Worm (Caenorhabditis elegans) whole organism, L4 larva: ENCODE data around the gene K02C4.5.

Source experiments
- D1046.2 ChIP-seq: fragments of 200-800 bp; sonication (Bioruptor generic); IDR thresholded peaks from 2 replicates; pipeline ENCODE4 v1.3.6; 2022; ENCODE audit warnings: missing genetic modification characterization, missing compliant biosample characterization
- F26F4.8 ChIP-seq: fragments of 200-800 bp; sonication (Bioruptor generic); conservative IDR thresholded peaks from 2 replicates; pipeline ENCODE4 v1.3.6; 2022; ENCODE audit warnings: missing genetic modification characterization, missing compliant biosample characterization
- F44E2.7 ChIP-seq: fragments of 200-800 bp; sonication (Bioruptor generic); IDR thresholded peaks from 2 replicates; pipeline ENCODE4 v2.1.2; 2022; ENCODE audit warnings: missing genetic modification characterization, missing compliant biosample characterization
- T26A8.4 ChIP-seq: fragments of 200-800 bp; sonication (Bioruptor generic); IDR thresholded peaks from 2 replicates; pipeline ENCODE4 v1.3.6; 2022; ENCODE audit warnings: missing genetic modification characterization, missing compliant biosample characterization
- Y105C5A.15 ChIP-seq: fragments of 200-800 bp; sonication (Bioruptor generic); IDR thresholded peaks from 2 replicates; pipeline ENCODE4 v1.3.6; 2022; ENCODE audit warnings: missing genetic modification characterization, missing compliant biosample characterization
- Y48G9A.11 ChIP-seq: fragments of 200-800 bp; sonication (Bioruptor generic); IDR thresholded peaks from 2 replicates; pipeline ENCODE4 v1.3.6; 2022; ENCODE audit warnings: missing genetic modification reagents, missing genetic modification characterization, missing compliant biosample characterization
- aha-1 ChIP-seq: fragments of 150-350 bp; peaks from one replicate; lab custom pipeline; 2014; ENCODE audit warnings: missing biosample characterization, missing genetic modification characterization
- aly-2 ChIP-seq: sonication (generic microtip); optimal IDR thresholded peaks from 2 replicates; lab custom pipeline; 2018; ENCODE audit warnings: missing biosample characterization, missing genetic modification characterization
- ama-1 ChIP-seq: fragments of 150-350 bp; optimal IDR thresholded peaks from 2 replicates; lab custom pipeline; 2014; ENCODE audit warnings: inconsistent platforms, mixed read lengths
- arid-1 ChIP-seq: fragments of 200-800 bp; sonication (Bioruptor generic); conservative IDR thresholded peaks from 2 replicates; pipeline ENCODE4 v1.3.6; 2022; ENCODE audit warnings: missing genetic modification reagents, missing genetic modification characterization, missing compliant biosample characterization
- ceh-20 ChIP-seq: fragments of 200-800 bp; sonication (Bioruptor generic); IDR thresholded peaks from 2 replicates; pipeline ENCODE4 v1.3.6; 2022; ENCODE audit warnings: missing genetic modification reagents, missing genetic modification characterization, missing compliant biosample characterization
- ceh-28 ChIP-seq: fragments of 150-350 bp; optimal IDR thresholded peaks from 2 replicates; lab custom pipeline; 2014; ENCODE audit warnings: missing biosample characterization, missing genetic modification reagents, missing genetic modification characterization
- ceh-32 ChIP-seq: sonication (generic microtip); optimal IDR thresholded peaks from 2 replicates; lab custom pipeline; 2016; ENCODE audit warnings: mild to moderate bottlenecking, missing genetic modification characterization, missing compliant biosample characterization; ENCODE audit not compliant: poor library complexity
- cey-2 ChIP-seq: sonication (generic microtip); optimal IDR thresholded peaks from 3 replicates; lab custom pipeline; 2017; ENCODE audit warnings: missing genetic modification characterization, mild to moderate bottlenecking, missing compliant biosample characterization, antibody characterized with exemption, borderline replicate concordance; ENCODE audit not compliant: insufficient read depth
- ctbp-1 ChIP-seq: fragments of 200-800 bp; sonication (Bioruptor generic); IDR thresholded peaks from 2 replicates; pipeline ENCODE4 v1.3.6; 2022; ENCODE audit warnings: missing genetic modification reagents, missing genetic modification characterization, missing compliant biosample characterization
- daf-16 ChIP-seq, 3 experiments: sonication (generic microtip); optimal IDR thresholded peaks; 2 replicates each; lab custom pipeline; 2016 to 2017; ENCODE audit warnings: missing genetic modification characterization in 3 of 3, missing genetic modification reagents in 3 of 3, mild to moderate bottlenecking in 2 of 3, missing compliant biosample characterization in 2 of 3, missing biosample characterization in 1 of 3, moderate library complexity in 1 of 3
- daf-19 ChIP-seq: fragments of 200-800 bp; sonication (Bioruptor generic); conservative IDR thresholded peaks from 2 replicates; pipeline ENCODE4 v1.3.6; 2022; ENCODE audit warnings: missing genetic modification characterization, missing compliant biosample characterization
- dmd-8 ChIP-seq: fragments of 200-800 bp; sonication (Bioruptor generic); IDR thresholded peaks from 2 replicates; pipeline ENCODE4 v1.3.6; 2022; ENCODE audit warnings: missing genetic modification characterization, missing compliant biosample characterization
- dpl-1 ChIP-seq: fragments of 150-350 bp; optimal IDR thresholded peaks from 2 replicates; lab custom pipeline; 2014; ENCODE audit warnings: missing biosample characterization, missing genetic modification reagents, missing genetic modification characterization
- duxl-1 ChIP-seq: sonication (generic microtip); optimal IDR thresholded peaks from 2 replicates; lab custom pipeline; 2016; ENCODE audit warnings: mild to moderate bottlenecking, missing genetic modification characterization, moderate library complexity, missing compliant biosample characterization; ENCODE audit not compliant: poor library complexity
- egl-27 ChIP-seq: sonication (generic microtip); optimal IDR thresholded peaks from 3 replicates; lab custom pipeline; 2017; ENCODE audit warnings: missing biosample characterization, missing genetic modification reagents, missing genetic modification characterization
- fkh-10 ChIP-seq: fragments of 150-350 bp; optimal IDR thresholded peaks from 2 replicates; lab custom pipeline; 2014; ENCODE audit warnings: missing biosample characterization, missing genetic modification reagents, missing genetic modification characterization
- fos-1 ChIP-seq: fragments of 150-350 bp; optimal IDR thresholded peaks from 2 replicates; lab custom pipeline; 2014; ENCODE audit warnings: missing biosample characterization, missing genetic modification characterization
- hlh-11 ChIP-seq: fragments of 200-800 bp; sonication (Bioruptor generic); optimal IDR thresholded peaks from 2 replicates; lab custom pipeline; 2018; ENCODE audit warnings: mild to moderate bottlenecking, missing genetic modification characterization, missing compliant biosample characterization
- hmg-1.1 ChIP-seq: fragments of 200-800 bp; sonication (Bioruptor generic); IDR thresholded peaks from 2 replicates; pipeline ENCODE4 v1.3.6; 2022; ENCODE audit warnings: missing genetic modification reagents, missing genetic modification characterization, missing compliant biosample characterization
- lim-7 ChIP-seq: fragments of 200-800 bp; sonication (Bioruptor generic); IDR thresholded peaks from 2 replicates; pipeline ENCODE4 v1.3.6; 2022; ENCODE audit warnings: missing genetic modification characterization, missing compliant biosample characterization
- lin-13 ChIP-seq: fragments of 150-350 bp; optimal IDR thresholded peaks from 2 replicates; lab custom pipeline; 2014; ENCODE audit warnings: missing biosample characterization, missing genetic modification reagents, missing genetic modification characterization
- lin-15B ChIP-seq: fragments of 150-350 bp; sonication (generic microtip); optimal IDR thresholded peaks from 3 replicates; lab custom pipeline; 2014; ENCODE audit warnings: missing biosample characterization, missing genetic modification characterization
- lin-38 ChIP-seq: fragments of 200-800 bp; sonication (Bioruptor generic); IDR thresholded peaks from 2 replicates; pipeline ENCODE4 v1.3.6; 2022; ENCODE audit warnings: missing genetic modification reagents, missing genetic modification characterization, missing compliant biosample characterization
- lir-3 ChIP-seq: sonication (generic microtip); optimal IDR thresholded peaks from 2 replicates; lab custom pipeline; 2016; ENCODE audit warnings: mild to moderate bottlenecking, missing genetic modification characterization, missing compliant biosample characterization
- lsy-2 ChIP-seq, 2 experiments: fragments of 150-350 bp in 1 of 2; sonication (generic microtip) in 1 of 2; optimal IDR thresholded peaks; 2 replicates each; lab custom pipeline; 2014 to 2017; ENCODE audit warnings: missing biosample characterization in 2 of 2, missing genetic modification characterization in 2 of 2
- madf-9 ChIP-seq: fragments of 200-800 bp; sonication (Bioruptor generic); conservative IDR thresholded peaks from 2 replicates; pipeline ENCODE4 v1.3.6; 2022; ENCODE audit warnings: missing genetic modification reagents, missing genetic modification characterization, missing compliant biosample characterization
- mdl-1 ChIP-seq, 2 experiments: fragments of 150-350 bp in 1 of 2; sonication (generic microtip) in 1 of 2; optimal IDR thresholded peaks; 2 replicates each; lab custom pipeline; 2014 to 2017; ENCODE audit warnings: missing biosample characterization in 2 of 2, missing genetic modification characterization in 2 of 2
- mxl-3 ChIP-seq: fragments of 200-800 bp; sonication (Bioruptor generic); optimal IDR thresholded peaks from 2 replicates; lab custom pipeline; 2018; ENCODE audit warnings: mild to moderate bottlenecking, missing genetic modification characterization, missing compliant biosample characterization
- nhr-111 ChIP-seq: fragments of 200-800 bp; sonication (Bioruptor generic); optimal IDR thresholded peaks from 2 replicates; lab custom pipeline; 2018; ENCODE audit warnings: mild to moderate bottlenecking, missing genetic modification characterization, missing compliant biosample characterization
- nhr-41 ChIP-seq: fragments of 200-800 bp; sonication (Bioruptor generic); IDR thresholded peaks from 2 replicates; pipeline ENCODE4 v1.3.6; 2022; ENCODE audit warnings: missing genetic modification reagents, missing genetic modification characterization, missing compliant biosample characterization
- nhr-6 ChIP-seq: fragments of 150-350 bp; optimal IDR thresholded peaks from 2 replicates; lab custom pipeline; 2014; ENCODE audit warnings: missing biosample characterization, missing genetic modification characterization
- nhr-77 ChIP-seq: fragments of 150-350 bp; optimal IDR thresholded peaks from 2 replicates; lab custom pipeline; 2014; ENCODE audit warnings: missing biosample characterization, missing genetic modification characterization
- pha-4 ChIP-seq, 2 experiments: fragments of 150-350 bp in 1 of 2; fragments of 200-800 bp in 1 of 2; sonication (Bioruptor generic) in 1 of 2; IDR thresholded peaks in 1 of 2; optimal IDR thresholded peaks in 1 of 2; 2 replicates each; pipeline versions ENCODE4 v1.3.6 to Lab custom; 2014 to 2022; ENCODE audit warnings: missing genetic modification characterization in 2 of 2, missing genetic modification reagents in 2 of 2, missing biosample characterization in 1 of 2, missing compliant biosample characterization in 1 of 2
- php-3 ChIP-seq: fragments of 200-800 bp; sonication (Bioruptor generic); IDR thresholded peaks from 2 replicates; pipeline ENCODE4 v1.3.6; 2022; ENCODE audit warnings: missing genetic modification reagents, missing genetic modification characterization, missing compliant biosample characterization
- pqm-1 ChIP-seq: sonication (generic microtip); optimal IDR thresholded peaks from 2 replicates; lab custom pipeline; 2017; ENCODE audit warnings: missing biosample characterization, missing genetic modification characterization
- sdz-12 ChIP-seq: fragments of 200-800 bp; sonication (Bioruptor generic); optimal IDR thresholded peaks from 2 replicates; lab custom pipeline; 2018; ENCODE audit warnings: mild to moderate bottlenecking, missing genetic modification characterization, missing compliant biosample characterization
- spr-3 ChIP-seq: fragments of 200-800 bp; sonication (Bioruptor generic); optimal IDR thresholded peaks from 2 replicates; lab custom pipeline; 2018; ENCODE audit warnings: mild to moderate bottlenecking, missing genetic modification characterization, missing compliant biosample characterization
- tag-97 ChIP-seq: fragments of 200-800 bp; sonication (Bioruptor generic); IDR thresholded peaks from 2 replicates; pipeline ENCODE4 v1.3.6; 2022; ENCODE audit warnings: missing genetic modification characterization, missing compliant biosample characterization
- tra-1 ChIP-seq: fragments of 200-800 bp; sonication (Bioruptor generic); IDR thresholded peaks from 2 replicates; pipeline ENCODE4 v1.3.6; 2022; ENCODE audit warnings: missing genetic modification reagents, missing genetic modification characterization, missing compliant biosample characterization
- unc-130 ChIP-seq: sonication (generic microtip); optimal IDR thresholded peaks from 2 replicates; lab custom pipeline; 2016; ENCODE audit warnings: missing genetic modification reagents, missing genetic modification characterization, missing compliant biosample characterization
- unc-62 ChIP-seq, 3 experiments: fragments of 150-350 bp in 1 of 3; sonication (generic microtip); optimal IDR thresholded peaks in 2 of 3; peaks in 1 of 3; 1 replicate in 1 of 3; 2 replicates in 2 of 3; lab custom pipeline; 2014 to 2017; ENCODE audit warnings: missing biosample characterization in 3 of 3, missing genetic modification characterization in 3 of 3, missing genetic modification reagents in 3 of 3, missing genotype in 1 of 3
- zag-1 ChIP-seq: fragments of 150-350 bp; optimal IDR thresholded peaks from 2 replicates; lab custom pipeline; 2014; ENCODE audit warnings: missing biosample characterization, missing genetic modification characterization
- zip-11 ChIP-seq: fragments of 200-800 bp; sonication (Bioruptor generic); IDR thresholded peaks from 2 replicates; pipeline ENCODE4 v1.3.6; 2022; ENCODE audit warnings: missing genetic modification characterization, missing compliant biosample characterization

Gene K02C4.5

DNA sequence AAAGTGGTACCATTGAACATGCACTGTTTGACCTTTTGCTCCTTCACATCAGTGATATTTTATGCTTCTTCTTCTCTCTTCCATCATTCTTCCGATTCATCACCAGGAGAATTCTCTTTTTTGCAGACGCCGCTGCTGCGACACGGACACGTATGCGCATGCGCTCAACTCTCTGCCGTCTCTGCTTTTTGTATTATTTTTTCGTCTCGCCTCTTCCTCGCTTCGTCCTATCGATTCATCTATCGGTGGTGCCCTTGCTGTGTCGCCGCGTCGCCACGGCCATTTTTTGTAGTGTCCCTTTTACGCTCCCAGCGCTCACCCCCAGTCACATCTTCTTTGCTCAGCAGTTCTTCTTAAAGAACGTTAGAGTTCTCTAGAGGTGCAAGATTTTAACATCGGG, 47.9 kb downstream of the K02C4.5 start (continued):
- TF ChIP-seq tra-1, result no peak
- TF ChIP-seq nhr-41 (GFP tag; lab: Robert Waterston, UW), result no peak
- TF ChIP-seq lsy-2 (tag; optimal IDR thresholded peaks at IDR 0.05; lab: Kevin White, UChicago), result peak; percentile 59 to 75
- no peak for TF ChIP-seq ceh-32
- no peak for TF ChIP-seq cey-2
- TF ChIP-seq pha-4 (GFP tag; IDR thresholded peaks at IDR 0.05; lab: Robert Waterston, UW), result 0 out of 2 replicates have a peak, but pooled peaks have one; percentile 42
- TF ChIP-seq pha-4 (tag; optimal IDR thresholded peaks at IDR 0.05; lab: Kevin White, UChicago), result no peak
- TF ChIP-seq ceh-28, result peak; percentile 32
- TF ChIP-seq dmd-8 (GFP tag; lab: Robert Waterston, UW), result no peak
- TF ChIP-seq tag-97, result no peak
- no peak for TF ChIP-seq daf-19 (GFP tag; lab: Robert Waterston, UW)
- TF ChIP-seq Y48G9A.11 (GFP tag; lab: Robert Waterston, UW), result no peak
- no peak for TF ChIP-seq lim-7 (GFP tag; lab: Robert Waterston, UW)
- TF ChIP-seq F44E2.7 (GFP tag; lab: Robert Waterston, UW), result no peak
- TF ChIP-seq unc-62 (GFP tag; optimal IDR thresholded peaks at IDR 0.05 in 1 of 2; lab: Kevin White, UChicago), result no peak
- TF ChIP-seq unc-62 (tag; optimal IDR thresholded peaks at IDR 0.05; lab: Kevin White, UChicago), result no peak
- peak; percentile 4 for TF ChIP-seq dpl-1
- no peak for TF ChIP-seq D1046.2
- 0 out of 2 replicates have a peak, but pooled peaks have one; percentile 22 for TF ChIP-seq arid-1 (GFP tag; lab: Robert Waterston, UW)
- no peak for TF ChIP-seq fos-1 (tag; lab: Kevin White, UChicago)
- TF ChIP-seq pqm-1 (tag; lab: Kevin White, UChicago), result no peak
- no peak for TF ChIP-seq lin-15B (tag; lab: Kevin White, UChicago)
- peak; percentile 22 to 77 for TF ChIP-seq mdl-1 (tag; optimal IDR thresholded peaks at IDR 0.05; lab: Kevin White, UChicago)
- peak; percentile 54 for TF ChIP-seq lin-38 (GFP tag; lab: Robert Waterston, UW)
- TF ChIP-seq mxl-3 (GFP tag; lab: Kevin White, UChicago), result peak; percentile 64
- no peak for TF ChIP-seq zip-11
- TF ChIP-seq nhr-6 (tag; lab: Kevin White, UChicago), result peak; percentile 9
- no peak for TF ChIP-seq lir-3 (tag; lab: Kevin White, UChicago)
- TF ChIP-seq nhr-111, result no peak
- no peak for TF ChIP-seq egl-27 (tag; lab: Kevin White, UChicago)
- TF ChIP-seq aly-2 (tag; lab: Kevin White, UChicago), result no peak
- no peak for TF ChIP-seq sdz-12 (GFP tag; lab: Kevin White, UChicago)
- TF ChIP-seq ctbp-1, result peak; percentile 70
- TF ChIP-seq F26F4.8 (GFP tag; lab: Robert Waterston, UW), result no peak
- no peak for TF ChIP-seq php-3 (GFP tag; lab: Robert Waterston, UW)
- no peak for TF ChIP-seq unc-130 (GFP tag; lab: Kevin White, UChicago)
- TF ChIP-seq hlh-11 (tag; lab: Kevin White, UChicago), result peak; percentile 69

DNA sequence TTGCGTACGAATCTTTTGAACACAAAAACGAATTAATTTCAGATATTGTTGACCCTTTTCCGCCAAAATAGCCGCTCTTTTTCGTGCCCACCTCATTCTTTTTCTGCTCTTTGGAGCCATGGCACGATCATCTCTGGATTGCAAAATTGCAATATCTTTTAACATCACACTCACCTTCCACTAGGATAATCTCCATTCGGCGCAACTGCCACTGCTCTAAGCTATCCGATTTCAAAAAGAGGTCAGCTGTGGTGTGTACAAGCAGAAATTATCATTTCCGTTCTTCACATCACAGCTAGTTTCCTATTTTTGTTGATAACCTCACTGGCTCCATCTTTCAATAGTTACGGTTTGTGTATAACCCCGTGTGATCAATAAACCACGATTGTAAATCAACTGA, 48.4 kb downstream of the K02C4.5 start:
- no peak for TF ChIP-seq daf-16 (GFP tag; optimal IDR thresholded peaks at IDR 0.05; lab: Kevin White, UChicago)
- peak; percentile 5 for TF ChIP-seq daf-16 (tag; optimal IDR thresholded peaks at IDR 0.05; lab: Kevin White, UChicago)
- TF ChIP-seq F26F4.8 (GFP tag; lab: Robert Waterston, UW), result no peak
- peak; percentile 82 for TF ChIP-seq aha-1 (tag; lab: Kevin White, UChicago)

DNA sequence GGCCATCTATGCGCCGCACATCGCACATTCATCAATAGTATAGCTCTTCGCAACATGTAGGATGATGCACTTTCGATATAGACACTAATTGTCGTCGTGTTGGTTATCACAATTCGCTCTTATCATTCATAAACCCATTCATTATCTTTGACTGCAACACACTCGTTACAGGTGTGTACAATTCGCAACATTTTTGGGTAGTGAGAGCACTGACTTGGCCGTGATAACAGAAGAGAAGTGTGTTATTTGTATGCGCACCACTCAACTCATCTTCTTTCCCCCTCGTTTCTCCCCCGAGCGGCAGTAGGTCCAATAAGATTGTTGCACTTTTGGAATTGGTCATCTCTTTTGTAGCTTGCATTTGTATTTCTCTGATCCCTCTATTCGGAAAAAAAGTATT, 49.1 kb downstream of the K02C4.5 start:
- TF ChIP-seq zag-1 (tag; lab: Kevin White, UChicago) (no peak), T26A8.4 (no peak), zip-11 (no peak), spr-3 (GFP tag; lab: Kevin White, UChicago) (no peak), egl-27 (tag; lab: Kevin White, UChicago) (no peak), tag-97 (no peak), lin-13 (GFP tag; lab: Kevin White, UChicago) (no peak), ama-1 (lab: Kevin White, UChicago) (no peak), Y105C5A.15 (GFP tag; lab: Robert Waterston, UW) (no peak), hmg-1.1 (GFP tag; lab: Robert Waterston, UW) (no peak), fos-1 (tag; lab: Kevin White, UChicago) (no peak), ceh-20 (GFP tag; lab: Robert Waterston, UW) (no peak), lim-7 (GFP tag; lab: Robert Waterston, UW) (no peak), nhr-77 (tag; lab: Kevin White, UChicago) (peak; percentile 57), madf-9 (GFP tag; lab: Robert Waterston, UW) (no peak), fkh-10 (GFP tag; lab: Kevin White, UChicago) (no peak), duxl-1 (tag; lab: Kevin White, UChicago) (peak; percentile 22)
